Comparison of ENCODE assay signal across 5 worm cellular contexts in the genomic region with DNA sequence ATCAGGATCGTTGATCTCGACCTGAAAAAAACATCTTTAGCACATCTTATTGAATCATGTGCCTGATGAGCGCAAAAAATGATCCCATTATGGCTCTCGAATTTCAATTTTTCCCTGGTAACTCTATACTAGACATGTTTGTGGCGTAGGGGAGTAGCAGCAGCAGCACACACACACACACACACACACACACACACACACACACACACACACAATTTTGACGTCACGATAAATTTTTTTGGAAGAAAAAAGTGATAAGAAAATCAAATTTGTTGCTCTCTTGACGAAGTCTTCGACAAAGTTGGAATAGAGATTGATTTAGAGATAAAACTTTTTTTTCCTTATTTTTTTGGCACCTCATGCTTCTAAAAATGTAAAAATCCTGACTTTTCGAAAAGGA.
A peak's percentile ranks its signal among the peaks of the same experiment; 100 is the strongest.
TF ChIP-seq lines count a peak whose summit lies in the region.

No protein-coding gene starts in this region.

TF ChIP-seq in whole organism, L1 larva, 84 proteins besides CTCF, POLR2A, EP300 and RAD21:
- peak; percentile 62 for TF ChIP-seq elt-2 (tag; optimal IDR thresholded peaks at IDR 0.05; lab: Kevin White, UChicago)
- TF ChIP-seq lin-14 (GFP tag; optimal IDR thresholded peaks at IDR 0.05; lab: Kevin White, UChicago): peak; percentile 42
- TF ChIP-seq nhr-71 (tag; optimal IDR thresholded peaks at IDR 0.05; lab: Kevin White, UChicago): peak; percentile 40
- 0 out of 2 replicates have a peak, but pooled peaks have one; percentile 4 for TF ChIP-seq nhr-19 (GFP tag; conservative IDR thresholded peaks at IDR 0.05; lab: Robert Waterston, UW)
- TF ChIP-seq fkh-8 (tag; optimal IDR thresholded peaks at IDR 0.05; lab: Kevin White, UChicago): peak; percentile 6
- no peak for TF ChIP-seq nhr-11 (tag; optimal IDR thresholded peaks at IDR 0.05; lab: Kevin White, UChicago)

TF ChIP-seq in whole organism, L2 larva, 48 proteins besides CTCF, POLR2A, EP300 and RAD21 (continues in another document):
- TF ChIP-seq sem-4 (tag; optimal IDR thresholded peaks at IDR 0.05; lab: Kevin White, UChicago) (no peak), ceh-82 (tag; optimal IDR thresholded peaks at IDR 0.05; lab: Kevin White, UChicago) (no peak), zag-1 (tag; optimal IDR thresholded peaks at IDR 0.05; lab: Kevin White, UChicago) (no peak), lin-39 (tag; optimal IDR thresholded peaks at IDR 0.05; lab: Kevin White, UChicago) (no peak), lsy-2 (tag; optimal IDR thresholded peaks at IDR 0.05; lab: Kevin White, UChicago) (no peak), nhr-10 (tag; optimal IDR thresholded peaks at IDR 0.05; lab: Kevin White, UChicago) (no peak), nhr-77 (tag; optimal IDR thresholded peaks at IDR 0.05; lab: Kevin White, UChicago) (no peak), ama-1 (optimal IDR thresholded peaks at IDR 0.05; lab: Kevin White, UChicago) (no peak), lin-13 (GFP tag; optimal IDR thresholded peaks at IDR 0.05; lab: Kevin White, UChicago) (no peak), nhr-129 (tag; optimal IDR thresholded peaks at IDR 0.05; lab: Kevin White, UChicago) (peak; percentile 24), gmeb-1 (tag; optimal IDR thresholded peaks at IDR 0.05; lab: Kevin White, UChicago) (no peak), F13H6.1 (tag; optimal IDR thresholded peaks at IDR 0.05; lab: Kevin White, UChicago) (peak; percentile 28), sma-3 (GFP tag; optimal IDR thresholded peaks at IDR 0.05; lab: Kevin White, UChicago) (no peak), unc-39 (tag; optimal IDR thresholded peaks at IDR 0.05; lab: Kevin White, UChicago) (no peak), C34F6.9 (tag; optimal IDR thresholded peaks at IDR 0.05; lab: Kevin White, UChicago) (no peak), blmp-1 (tag; optimal IDR thresholded peaks at IDR 0.05; lab: Kevin White, UChicago; ENCODE audit: insufficient read depth) (no peak), Y55F3AM.14 (GFP tag; optimal IDR thresholded peaks at IDR 0.05; lab: Kevin White, UChicago) (no peak), mbf-1 (tag; optimal IDR thresholded peaks at IDR 0.05; lab: Kevin White, UChicago) (no peak), nhr-23 (tag; optimal IDR thresholded peaks at IDR 0.05; lab: Kevin White, UChicago) (no peak), unc-62 (GFP tag; optimal IDR thresholded peaks at IDR 0.05; lab: Kevin White, UChicago) (no peak), ZK546.5 (tag; optimal IDR thresholded peaks at IDR 0.05; lab: Kevin White, UChicago) (no peak)

TF ChIP-seq in whole organism, L3 larva, 47 proteins besides CTCF, POLR2A, EP300 and RAD21:
- no peak for TF ChIP-seq tbx-2 (tag; optimal IDR thresholded peaks at IDR 0.05; lab: Kevin White, UChicago)
- TF ChIP-seq elt-1 (tag; optimal IDR thresholded peaks at IDR 0.05; lab: Kevin White, UChicago): no peak
- TF ChIP-seq lsy-12 (tag; optimal IDR thresholded peaks at IDR 0.05; lab: Kevin White, UChicago): no peak
- TF ChIP-seq pqm-1 (tag; optimal IDR thresholded peaks at IDR 0.05; lab: Kevin White, UChicago): peak; percentile 16
- TF ChIP-seq ztf-4 (tag; optimal IDR thresholded peaks at IDR 0.05; lab: Kevin White, UChicago): no peak
- peak; percentile 60 for TF ChIP-seq elt-2 (tag; optimal IDR thresholded peaks at IDR 0.05; lab: Kevin White, UChicago)
- TF ChIP-seq daf-12 (tag; optimal IDR thresholded peaks at IDR 0.05; lab: Kevin White, UChicago): no peak
- TF ChIP-seq fos-1 (tag; optimal IDR thresholded peaks at IDR 0.05; lab: Kevin White, UChicago): no peak
- TF ChIP-seq nhr-67 (tag; optimal IDR thresholded peaks at IDR 0.05; lab: Kevin White, UChicago): no peak
- no peak for TF ChIP-seq nhr-12 (tag; optimal IDR thresholded peaks at IDR 0.05; lab: Kevin White, UChicago)
- no peak for TF ChIP-seq elt-3 (tag; optimal IDR thresholded peaks at IDR 0.05; lab: Kevin White, UChicago)
- no peak for TF ChIP-seq nhr-23 (tag; optimal IDR thresholded peaks at IDR 0.05; lab: Kevin White, UChicago)
- TF ChIP-seq zag-1 (tag; optimal IDR thresholded peaks at IDR 0.05; lab: Kevin White, UChicago): no peak
- TF ChIP-seq unc-62 (GFP tag; optimal IDR thresholded peaks at IDR 0.05; lab: Kevin White, UChicago): no peak
- TF ChIP-seq nfya-1 (tag; optimal IDR thresholded peaks at IDR 0.05; lab: Kevin White, UChicago; ENCODE audit: insufficient read depth): peak; percentile 18

TF ChIP-seq in whole organism, L4 larva, 104 proteins besides CTCF, POLR2A, EP300 and RAD21 (continues in another document):
- TF ChIP-seq dmd-8 (GFP tag; IDR thresholded peaks at IDR 0.05; lab: Robert Waterston, UW) (no peak), Y5F2A.4 (GFP tag; optimal IDR thresholded peaks at IDR 0.05; lab: Kevin White, UChicago) (no peak), jun-1 (tag; optimal IDR thresholded peaks at IDR 0.05; lab: Kevin White, UChicago) (no peak), Y105C5A.15 (GFP tag; IDR thresholded peaks at IDR 0.05; lab: Robert Waterston, UW) (no peak), nhr-77 (tag; optimal IDR thresholded peaks at IDR 0.05; lab: Kevin White, UChicago) (no peak), dve-1 (tag; optimal IDR thresholded peaks at IDR 0.05; lab: Kevin White, UChicago; ENCODE audit: insufficient read depth) (peak; percentile 23), hlh-11 (tag; optimal IDR thresholded peaks at IDR 0.05; lab: Kevin White, UChicago) (peak; percentile 32), nhr-237 (tag; optimal IDR thresholded peaks at IDR 0.05; lab: Kevin White, UChicago) (no peak), T26A8.4 (GFP tag; IDR thresholded peaks at IDR 0.05; lab: Robert Waterston, UW) (no peak), pqm-1 (tag; optimal IDR thresholded peaks at IDR 0.05; lab: Kevin White, UChicago) (no peak), lin-39 (tag; optimal IDR thresholded peaks at IDR 0.05; lab: Kevin White, UChicago) (no peak), zfp-2 (tag; optimal IDR thresholded peaks at IDR 0.05; lab: Kevin White, UChicago) (no peak), ama-1 (optimal IDR thresholded peaks at IDR 0.05; lab: Kevin White, UChicago) (no peak), daf-16 (GFP tag; optimal IDR thresholded peaks at IDR 0.05; lab: Kevin White, UChicago) (no peak), daf-16 (tag; optimal IDR thresholded peaks at IDR 0.05; lab: Kevin White, UChicago) (peak; percentile 39), madf-9 (GFP tag; conservative IDR thresholded peaks at IDR 0.05; lab: Robert Waterston, UW) (no peak), nhr-28 (tag; optimal IDR thresholded peaks at IDR 0.05; lab: Kevin White, UChicago) (peak; percentile 58), mxl-3 (GFP tag; optimal IDR thresholded peaks at IDR 0.05; lab: Kevin White, UChicago) (no peak), nhr-48 (tag; optimal IDR thresholded peaks at IDR 0.05; lab: Kevin White, UChicago) (no peak), dmd-6 (GFP tag; IDR thresholded peaks at IDR 0.05; lab: Robert Waterston, UW) (peak; percentile 57), lin-15B (tag; optimal IDR thresholded peaks at IDR 0.05; lab: Kevin White, UChicago) (no peak), duxl-1 (tag; optimal IDR thresholded peaks at IDR 0.05; lab: Kevin White, UChicago; ENCODE audit: poor library complexity) (no peak), Y48G9A.11 (GFP tag; IDR thresholded peaks at IDR 0.05; lab: Robert Waterston, UW) (no peak), F37D6.2 (tag; optimal IDR thresholded peaks at IDR 0.05; lab: Kevin White, UChicago) (no peak), zfp-3 (GFP tag; conservative IDR thresholded peaks at IDR 0.05; lab: Robert Waterston, UW) (no peak), ctbp-1 (GFP tag; IDR thresholded peaks at IDR 0.05; lab: Robert Waterston, UW) (0 out of 2 replicates have a peak, but pooled peaks have one; percentile 12), ceh-28 (tag; optimal IDR thresholded peaks at IDR 0.05; lab: Kevin White, UChicago) (no peak)

TF ChIP-seq in whole organism, young adult, 124 proteins besides CTCF, POLR2A, EP300 and RAD21:
- TF ChIP-seq ztf-3 (GFP tag; optimal IDR thresholded peaks at IDR 0.05; lab: Kevin White, UChicago) (peak; percentile 18), sea-2 (GFP tag; IDR thresholded peaks at IDR 0.05; lab: Robert Waterston, UW) (no peak), nhr-179 (tag; optimal IDR thresholded peaks at IDR 0.05; lab: Kevin White, UChicago) (no peak), nhr-80 (tag; optimal IDR thresholded peaks at IDR 0.05; lab: Kevin White, UChicago) (peak; percentile 5), attf-3 (GFP tag; conservative IDR thresholded peaks at IDR 0.05; lab: Robert Waterston, UW) (no peak), lir-1 (GFP tag; conservative IDR thresholded peaks at IDR 0.05; lab: Robert Waterston, UW) (no peak), C17E4.6 (GFP tag; IDR thresholded peaks at IDR 0.05; lab: Robert Waterston, UW) (no peak), cebp-1 (GFP tag; IDR thresholded peaks at IDR 0.05; lab: Robert Waterston, UW) (no peak), cebp-1 (tag; optimal IDR thresholded peaks at IDR 0.05; lab: Kevin White, UChicago) (no peak), sdz-38 (tag; optimal IDR thresholded peaks at IDR 0.05; lab: Kevin White, UChicago) (no peak), ztf-26 (tag; optimal IDR thresholded peaks at IDR 0.05; lab: Kevin White, UChicago) (no peak), ztf-25 (GFP tag; IDR thresholded peaks at IDR 0.05; lab: Robert Waterston, UW) (no peak)
